Fruit fly (Drosophila melanogaster) whole organism, adult: ENCODE data around the gene Acbp3.

Experiments
- CG11617 ChIP-seq: fragments of 200-800 bp; sonication (Bioruptor generic); optimal IDR thresholded peaks from 2 replicates; lab custom pipeline; 2017; ENCODE audit warnings: mild to moderate bottlenecking, missing biosample characterization, missing genetic modification reagents, missing genetic modification characterization
- CG12768 ChIP-seq: fragments of 200-800 bp; sonication (Bioruptor generic); optimal IDR thresholded peaks from 2 replicates; lab custom pipeline; 2017; ENCODE audit warnings: missing biosample characterization, missing genetic modification characterization, mild to moderate bottlenecking, moderate library complexity, missing genetic modification reagents
- CG14711 ChIP-seq: fragments of 200-800 bp; sonication (Bioruptor generic); optimal IDR thresholded peaks from 2 replicates; lab custom pipeline; 2018; ENCODE audit warnings: missing biosample characterization, mild to moderate bottlenecking, missing genetic modification characterization, moderate library complexity
- CG1620 ChIP-seq: fragments of 200-800 bp; sonication (Bioruptor generic); optimal IDR thresholded peaks from 2 replicates; lab custom pipeline; 2016; ENCODE audit warnings: missing biosample characterization, missing genetic modification characterization
- CG33017 ChIP-seq: fragments of 200-800 bp; sonication (Bioruptor generic); optimal IDR thresholded peaks from 2 replicates; lab custom pipeline; 2018; ENCODE audit warnings: missing biosample characterization, mild to moderate bottlenecking, missing genetic modification characterization, moderate library complexity
- CG5204 ChIP-seq: fragments of 200-800 bp; sonication (Bioruptor generic); optimal IDR thresholded peaks from 2 replicates; lab custom pipeline; 2016; ENCODE audit warnings: missing biosample characterization, missing genetic modification characterization
- CG7045 ChIP-seq: fragments of 200-800 bp; sonication (Bioruptor generic); optimal IDR thresholded peaks from 2 replicates; lab custom pipeline; 2017; ENCODE audit warnings: missing biosample characterization, mild to moderate bottlenecking, missing genetic modification characterization
- CG7101 ChIP-seq: fragments of 200-800 bp; sonication (Bioruptor generic); optimal IDR thresholded peaks from 2 replicates; lab custom pipeline; 2018; ENCODE audit warnings: missing biosample characterization, mild to moderate bottlenecking, missing genetic modification characterization, moderate library complexity
- Clk ChIP-seq: fragments of 200-800 bp; sonication (Bioruptor generic); optimal IDR thresholded peaks from 2 replicates; lab custom pipeline; 2017; ENCODE audit warnings: missing biosample characterization, missing genetic modification characterization
- Crg-1 ChIP-seq: fragments of 200-800 bp; sonication (Bioruptor generic); optimal IDR thresholded peaks from 2 replicates; lab custom pipeline; 2016; ENCODE audit warnings: missing biosample characterization, missing genetic modification characterization
- Hr96 ChIP-seq: fragments of 200-800 bp; sonication (Bioruptor generic); optimal IDR thresholded peaks from 2 replicates; lab custom pipeline; 2016; ENCODE audit warnings: missing biosample characterization, missing genetic modification characterization
- Mnt ChIP-seq: fragments of 200-800 bp; sonication (Bioruptor generic); optimal IDR thresholded peaks from 2 replicates; lab custom pipeline; 2016; ENCODE audit warnings: missing biosample characterization, mild to moderate bottlenecking, missing genetic modification characterization
- bab1 ChIP-seq: fragments of 200-800 bp; sonication (Bioruptor generic); optimal IDR thresholded peaks from 3 replicates; lab custom pipeline; 2019; ENCODE audit warnings: missing biosample characterization, mild to moderate bottlenecking, missing genetic modification characterization, moderate library complexity
- cic ChIP-seq: fragments of 200-800 bp; sonication (Bioruptor generic); optimal IDR thresholded peaks from 2 replicates; lab custom pipeline; 2017; ENCODE audit warnings: missing biosample characterization, mild to moderate bottlenecking, missing genetic modification characterization, moderate library complexity
- cnc ChIP-seq, 2 experiments: fragments of >200 bp; optimal IDR thresholded peaks; 2 replicates each; lab custom pipeline; 2017
- kay ChIP-seq: fragments of 200-800 bp; sonication (Bioruptor generic); peaks from one replicate; lab custom pipeline; 2016; ENCODE audit warnings: missing biosample characterization, missing genetic modification characterization, borderline replicate concordance
- ovo ChIP-seq: fragments of 200-800 bp; sonication (Bioruptor generic); optimal IDR thresholded peaks from 2 replicates; lab custom pipeline; 2016; ENCODE audit warnings: missing biosample characterization, missing genetic modification characterization
- pad ChIP-seq: fragments of 200-800 bp; sonication (Bioruptor generic); optimal IDR thresholded peaks from 3 replicates; lab custom pipeline; 2017; ENCODE audit warnings: missing biosample characterization, missing genetic modification characterization, mild to moderate bottlenecking, moderate library complexity, missing genetic modification reagents
- tj ChIP-seq: fragments of 200-800 bp; sonication (Bioruptor generic); optimal IDR thresholded peaks from 3 replicates; lab custom pipeline; 2017; ENCODE audit warnings: missing biosample characterization, mild to moderate bottlenecking, missing genetic modification characterization, moderate library complexity
- toe ChIP-seq: fragments of 200-800 bp; sonication (Bioruptor generic); optimal IDR thresholded peaks from 2 replicates; lab custom pipeline; 2016; ENCODE audit warnings: missing biosample characterization, missing genetic modification characterization

The Acbp3 gene

dm6 chr3L:7147796-7148195 is 17.1 kb downstream of the Acbp3 start:
- TF ChIP-seq CG11617 (GFP tag; lab: Kevin White, UChicago) (no peak), ovo (GFP tag; lab: Kevin White, UChicago) (no peak), cnc (optimal IDR thresholded peaks at IDR 0.05; lab: Kevin White, UChicago) (no peak), Hr96 (GFP tag; lab: Kevin White, UChicago) (no peak), Mnt (GFP tag; lab: Kevin White, UChicago) (no peak), CG7045 (GFP tag; lab: Kevin White, UChicago) (no peak), CG33017 (no peak), tj (GFP tag; lab: Kevin White, UChicago) (no peak), Clk (GFP tag; lab: Kevin White, UChicago) (no peak), CG14711 (tag; lab: Kevin White, UChicago) (no peak), CG7101 (no peak), cic (GFP tag; lab: Kevin White, UChicago) (no peak), toe (GFP tag; lab: Kevin White, UChicago) (no peak), CG1620 (GFP tag; lab: Kevin White, UChicago) (no peak), bab1 (GFP tag; lab: Kevin White, UChicago) (no peak), CG5204 (no peak), Crg-1 (GFP tag; lab: Kevin White, UChicago) (no peak)

dm6 chr3L:7149388-7149787 is 18.7 kb downstream of the Acbp3 start:
- no peak for TF ChIP-seq CG11617 (GFP tag; lab: Kevin White, UChicago)
- TF ChIP-seq pad = no peak
- no peak for TF ChIP-seq CG14711 (tag; lab: Kevin White, UChicago)
- no peak for TF ChIP-seq Clk (GFP tag; lab: Kevin White, UChicago)
- TF ChIP-seq toe (GFP tag; lab: Kevin White, UChicago) = no peak
- TF ChIP-seq CG12768 = no peak
- no peak for TF ChIP-seq bab1 (GFP tag; lab: Kevin White, UChicago)
- TF ChIP-seq tj (GFP tag; lab: Kevin White, UChicago) = no peak
- no peak for TF ChIP-seq Hr96 (GFP tag; lab: Kevin White, UChicago)
- TF ChIP-seq CG33017 = no peak
- TF ChIP-seq CG5204 = no peak

- TF ChIP-seq tj (GFP tag; lab: Kevin White, UChicago) (no peak), ovo (GFP tag; lab: Kevin White, UChicago) (no peak), CG1620 (GFP tag; lab: Kevin White, UChicago) (no peak), CG7045 (GFP tag; lab: Kevin White, UChicago) (no peak), CG33017 (no peak), CG14711 (tag; lab: Kevin White, UChicago) (no peak), CG11617 (GFP tag; lab: Kevin White, UChicago) (no peak), Clk (GFP tag; lab: Kevin White, UChicago) (no peak), bab1 (GFP tag; lab: Kevin White, UChicago) (no peak), pad (no peak), CG12768 (no peak), Hr96 (GFP tag; lab: Kevin White, UChicago) (no peak), cic (GFP tag; lab: Kevin White, UChicago) (no peak), kay (GFP tag; lab: Kevin White, UChicago) (no peak), Mnt (GFP tag; lab: Kevin White, UChicago) (no peak), CG7101 (no peak), CG5204 (no peak), Crg-1 (GFP tag; lab: Kevin White, UChicago) (no peak), toe (GFP tag; lab: Kevin White, UChicago) (no peak)
Measured at dm6 chr3L:7149827-7150226, 19.2 kb downstream of the Acbp3 start.

- TF ChIP-seq CG14711 (tag; lab: Kevin White, UChicago) (peak; percentile 27), CG5204 (no peak)
Measured at dm6 chr3L:7150850-7151249, 20.2 kb downstream of the Acbp3 start.

dm6 chr3L:7151521-7152465 is 21.1 kb downstream of the Acbp3 start:
- TF ChIP-seq ovo (GFP tag; lab: Kevin White, UChicago) (no peak), CG7045 (GFP tag; lab: Kevin White, UChicago) (no peak)

- no peak for TF ChIP-seq CG5204
- TF ChIP-seq CG7045 (GFP tag; lab: Kevin White, UChicago) = no peak
- TF ChIP-seq Hr96 (GFP tag; lab: Kevin White, UChicago) = no peak
- TF ChIP-seq bab1 (GFP tag; lab: Kevin White, UChicago) = no peak
- no peak for TF ChIP-seq toe (GFP tag; lab: Kevin White, UChicago)
Measured at dm6 chr3L:7153634-7154033, 23.0 kb downstream of the Acbp3 start.

- TF ChIP-seq Clk (GFP tag; lab: Kevin White, UChicago) (no peak), CG12768 (no peak), kay (GFP tag; lab: Kevin White, UChicago) (peak; percentile 26)
Measured at dm6 chr3L:7154249-7154648, 23.6 kb downstream of the Acbp3 start.
